Worm (Caenorhabditis elegans) whole organism, young adult: ENCODE results near the gene F09E5.12.
A peak's percentile ranks its signal among the peaks of the same experiment; 100 is the strongest.

Source experiments
- B0035.1 ChIP-seq: sonication (generic microtip); optimal IDR thresholded peaks from 2 replicates; lab custom pipeline; 2016; ENCODE audit warnings: missing genetic modification characterization, mild to moderate bottlenecking, missing compliant biosample characterization, missing genotype, missing genetic modification reagents
- D2030.7 ChIP-seq: fragments of 200-800 bp; sonication (Bioruptor generic); IDR thresholded peaks from 2 replicates; pipeline ENCODE4 v1.3.6; 2022; ENCODE audit warnings: missing genetic modification reagents, missing genetic modification characterization, missing compliant biosample characterization
- F33H1.4 ChIP-seq: fragments of 200-800 bp; sonication (Bioruptor generic); IDR thresholded peaks from 2 replicates; pipeline ENCODE4 v1.3.6; 2022; ENCODE audit warnings: missing genetic modification reagents, missing genetic modification characterization, missing compliant biosample characterization
- F37B4.10 ChIP-seq: fragments of 200-800 bp; sonication (Bioruptor generic); IDR thresholded peaks from 2 replicates; pipeline ENCODE4 v1.3.6; 2022; ENCODE audit warnings: missing genetic modification characterization, missing compliant biosample characterization
- F49E8.2 ChIP-seq: sonication (generic microtip); optimal IDR thresholded peaks from 3 replicates; lab custom pipeline; 2017; ENCODE audit warnings: missing genetic modification characterization, mild to moderate bottlenecking, missing compliant biosample characterization, antibody characterized with exemption, moderate library complexity; ENCODE audit not compliant: insufficient read depth
- F52B5.7 ChIP-seq: sonication (generic microtip); optimal IDR thresholded peaks from 2 replicates; lab custom pipeline; 2016; ENCODE audit warnings: mild to moderate bottlenecking, missing genetic modification characterization, missing compliant biosample characterization
- F57C9.4 ChIP-seq: sonication (generic microtip); optimal IDR thresholded peaks from 2 replicates; lab custom pipeline; 2017; ENCODE audit warnings: mild to moderate bottlenecking, missing genetic modification characterization, missing compliant biosample characterization
- T26A5.8 ChIP-seq: sonication (generic microtip); optimal IDR thresholded peaks from 2 replicates; lab custom pipeline; 2016; ENCODE audit warnings: missing genetic modification characterization, missing compliant biosample characterization
- Y79H2A.3 ChIP-seq: fragments of 200-800 bp; sonication (Bioruptor generic); conservative IDR thresholded peaks from 2 replicates; pipeline ENCODE4 v1.3.6; 2022; ENCODE audit warnings: missing genetic modification reagents, missing genetic modification characterization, missing compliant biosample characterization
- Y95B8A.8 ChIP-seq: fragments of 200-800 bp; sonication (Bioruptor generic); IDR thresholded peaks from 2 replicates; pipeline ENCODE4 v1.3.6; 2022; ENCODE audit warnings: missing genetic modification reagents, missing genetic modification characterization, missing compliant biosample characterization
- akir-1 ChIP-seq: fragments of 200-800 bp; sonication (Bioruptor generic); optimal IDR thresholded peaks from 2 replicates; lab custom pipeline; 2018; ENCODE audit warnings: mild to moderate bottlenecking, missing genetic modification characterization, moderate library complexity, missing compliant biosample characterization
- attf-6 ChIP-seq: fragments of 200-800 bp; sonication (Bioruptor generic); IDR thresholded peaks from 2 replicates; pipeline ENCODE4 v1.3.6; 2022; ENCODE audit warnings: missing genetic modification reagents, missing genetic modification characterization, missing compliant biosample characterization
- bed-1 ChIP-seq: fragments of 200-800 bp; sonication (Bioruptor generic); IDR thresholded peaks from 2 replicates; pipeline ENCODE4 v1.3.6; 2022; ENCODE audit warnings: missing genetic modification reagents, missing genetic modification characterization, missing compliant biosample characterization
- cebp-1 ChIP-seq, 2 experiments: fragments of 200-800 bp in 1 of 2; sonication (Bioruptor generic) in 1 of 2; sonication (generic microtip) in 1 of 2; IDR thresholded peaks in 1 of 2; optimal IDR thresholded peaks in 1 of 2; 2 replicates each; pipeline versions ENCODE4 v1.3.6 to Lab custom; 2017 to 2022; ENCODE audit warnings: missing compliant biosample characterization in 2 of 2, missing genetic modification characterization in 2 of 2, mild to moderate bottlenecking in 1 of 2, missing genetic modification reagents in 1 of 2, moderate library complexity in 1 of 2
- ceh-100 ChIP-seq: fragments of 200-800 bp; sonication (Bioruptor generic); IDR thresholded peaks from 2 replicates; pipeline ENCODE4 v1.3.6; 2022; ENCODE audit warnings: missing genetic modification reagents, missing genetic modification characterization, missing compliant biosample characterization
- ceh-40 ChIP-seq: fragments of 200-800 bp; sonication (Bioruptor generic); IDR thresholded peaks from 2 replicates; pipeline ENCODE4 v1.3.6; 2022; ENCODE audit warnings: missing genetic modification characterization, missing compliant biosample characterization
- ceh-58 ChIP-seq: fragments of 200-800 bp; sonication (Bioruptor generic); IDR thresholded peaks from 2 replicates; pipeline ENCODE4 v1.3.6; 2022; ENCODE audit warnings: missing genetic modification characterization, missing compliant biosample characterization
- chd-7 ChIP-seq: sonication (generic microtip); optimal IDR thresholded peaks from 2 replicates; lab custom pipeline; 2016; ENCODE audit warnings: mild to moderate bottlenecking, missing genetic modification characterization, moderate library complexity, missing compliant biosample characterization
- die-1 ChIP-seq: sonication (generic microtip); optimal IDR thresholded peaks from 2 replicates; lab custom pipeline; 2016; ENCODE audit warnings: missing genotype, mild to moderate bottlenecking, missing genetic modification characterization, missing compliant biosample characterization
- dpff-1 ChIP-seq: sonication (generic microtip); optimal IDR thresholded peaks from 2 replicates; lab custom pipeline; 2017; ENCODE audit warnings: mild to moderate bottlenecking, missing genetic modification characterization, missing compliant biosample characterization
- efl-1 ChIP-seq: fragments of 150-350 bp; optimal IDR thresholded peaks from 2 replicates; lab custom pipeline; 2014; ENCODE audit warnings: missing biosample characterization, missing genetic modification reagents, missing genetic modification characterization
- gei-17 ChIP-seq: fragments of 200-800 bp; sonication (Bioruptor generic); optimal IDR thresholded peaks from 2 replicates; lab custom pipeline; 2018; ENCODE audit warnings: mild to moderate bottlenecking, missing genetic modification characterization, missing compliant biosample characterization
- hmg-20 ChIP-seq: fragments of 200-800 bp; sonication (Bioruptor generic); IDR thresholded peaks from 2 replicates; pipeline ENCODE4 v1.3.6; 2022; ENCODE audit warnings: missing genetic modification reagents, missing genetic modification characterization, missing compliant biosample characterization
- lag-1 ChIP-seq: fragments of 200-800 bp; sonication (Bioruptor generic); IDR thresholded peaks from 2 replicates; pipeline ENCODE4 v1.3.6; 2022; ENCODE audit warnings: missing genetic modification reagents, missing genetic modification characterization, missing compliant biosample characterization
- lir-1 ChIP-seq: fragments of 200-800 bp; sonication (Bioruptor generic); conservative IDR thresholded peaks from 2 replicates; pipeline ENCODE4 v1.3.6; 2022; ENCODE audit warnings: missing genetic modification reagents, missing genetic modification characterization, missing compliant biosample characterization
- madf-3 ChIP-seq: fragments of 200-800 bp; sonication (Bioruptor generic); IDR thresholded peaks from 2 replicates; pipeline ENCODE4 v1.3.6; 2022; ENCODE audit warnings: missing genetic modification reagents, missing genetic modification characterization, missing compliant biosample characterization
- mcd-1 ChIP-seq: fragments of 200-800 bp; sonication (Bioruptor generic); IDR thresholded peaks from 2 replicates; pipeline ENCODE4 v1.3.6; 2022; ENCODE audit warnings: missing genetic modification reagents, missing genetic modification characterization, missing compliant biosample characterization
- nfya-1 ChIP-seq: sonication (generic microtip); optimal IDR thresholded peaks from 2 replicates; lab custom pipeline; 2017; ENCODE audit warnings: antibody characterized with exemption, missing compliant biosample characterization, missing genetic modification characterization, borderline replicate concordance; ENCODE audit not compliant: insufficient read depth
- nhr-179 ChIP-seq: sonication (generic microtip); optimal IDR thresholded peaks from 2 replicates; lab custom pipeline; 2016; ENCODE audit warnings: mild to moderate bottlenecking, missing genetic modification characterization, missing compliant biosample characterization
- repo-1 ChIP-seq: sonication (generic microtip); optimal IDR thresholded peaks from 2 replicates; lab custom pipeline; 2017; ENCODE audit warnings: mild to moderate bottlenecking, missing genetic modification characterization, missing compliant biosample characterization
- rpc-1 ChIP-seq, 2 experiments: fragments of 150-350 bp in 1 of 2; sonication (generic microtip) in 1 of 2; optimal IDR thresholded peaks; 2 replicates each; lab custom pipeline; 2014 to 2018; ENCODE audit warnings: missing biosample characterization in 1 of 2, missing genetic modification characterization in 1 of 2, missing genetic modification reagents in 1 of 2, missing genotype in 1 of 2
- sdz-38 ChIP-seq: sonication (generic microtip); optimal IDR thresholded peaks from 2 replicates; lab custom pipeline; 2016; ENCODE audit warnings: missing genotype, missing genetic modification characterization, missing compliant biosample characterization
- snpc-1.1 ChIP-seq: sonication (generic microtip); optimal IDR thresholded peaks from 2 replicates; lab custom pipeline; 2017; ENCODE audit warnings: missing genetic modification characterization, mild to moderate bottlenecking, missing compliant biosample characterization, antibody characterized with exemption, moderate library complexity, missing genotype, missing genetic modification reagents; ENCODE audit not compliant: insufficient read depth
- snpc-3.4 ChIP-seq: sonication (generic microtip); optimal IDR thresholded peaks from 2 replicates; lab custom pipeline; 2017; ENCODE audit warnings: missing genetic modification characterization, mild to moderate bottlenecking, missing compliant biosample characterization, antibody characterized with exemption, moderate library complexity, missing genotype, missing genetic modification reagents
- tbx-9 ChIP-seq: sonication (generic microtip); optimal IDR thresholded peaks from 2 replicates; lab custom pipeline; 2016; ENCODE audit warnings: borderline replicate concordance, missing genetic modification characterization, inconsistent platforms, missing compliant biosample characterization
- xnd-1 ChIP-seq: sonication (generic microtip); optimal IDR thresholded peaks from 2 replicates; lab custom pipeline; 2016; ENCODE audit warnings: missing genotype, missing genetic modification reagents, missing genetic modification characterization, missing compliant biosample characterization
- ztf-22 ChIP-seq: fragments of 200-800 bp; sonication (Bioruptor generic); optimal IDR thresholded peaks from 2 replicates; lab custom pipeline; 2018; ENCODE audit warnings: mild to moderate bottlenecking, missing genetic modification characterization, moderate library complexity, missing compliant biosample characterization

Gene F09E5.12

ce11 chrII:5330206-5330686, 40.3 kb downstream of the F09E5.12 start (continued):
- TF ChIP-seq F37B4.10 (no peak), B0035.1 (tag; lab: Kevin White, UChicago) (no peak), snpc-1.1 (tag; lab: Kevin White, UChicago) (no peak), Y79H2A.3 (no peak), lag-1 (GFP tag; lab: Robert Waterston, UW) (no peak), repo-1 (tag; lab: Kevin White, UChicago) (no peak), efl-1 (GFP tag; lab: Kevin White, UChicago) (no peak), F49E8.2 (tag; lab: Kevin White, UChicago) (no peak), mcd-1 (GFP tag; lab: Robert Waterston, UW) (peak; percentile 46; the same call in 1 of the 2 replicates), nfya-1 (tag; lab: Kevin White, UChicago) (no peak), D2030.7 (GFP tag; lab: Robert Waterston, UW) (no peak), dpff-1 (tag; lab: Kevin White, UChicago) (no peak), snpc-3.4 (no peak), nhr-179 (tag; lab: Kevin White, UChicago) (no peak)

ce11 chrII:5328912-5329311, 41.6 kb downstream of the F09E5.12 start:
- TF ChIP-seq cebp-1 (GFP tag; IDR thresholded peaks at IDR 0.05; lab: Robert Waterston, UW), result no peak
- no peak for TF ChIP-seq cebp-1 (tag; optimal IDR thresholded peaks at IDR 0.05; lab: Kevin White, UChicago)
- TF ChIP-seq gei-17 (GFP tag; lab: Kevin White, UChicago), result no peak
- no peak for TF ChIP-seq rpc-1 (optimal IDR thresholded peaks at IDR 0.05; lab: Kevin White, UChicago)
- no peak for TF ChIP-seq rpc-1 (tag; optimal IDR thresholded peaks at IDR 0.05; lab: Kevin White, UChicago)
- no peak for TF ChIP-seq F57C9.4 (tag; lab: Kevin White, UChicago)
- TF ChIP-seq akir-1, result no peak
- TF ChIP-seq tbx-9 (tag; lab: Kevin White, UChicago), result no peak
- no peak for TF ChIP-seq Y95B8A.8 (GFP tag; lab: Robert Waterston, UW)
- TF ChIP-seq madf-3 (GFP tag; lab: Robert Waterston, UW), result no peak
- no peak for TF ChIP-seq lir-1 (GFP tag; lab: Robert Waterston, UW)

- TF ChIP-seq attf-6, result no peak
- no peak for TF ChIP-seq tbx-9 (tag; lab: Kevin White, UChicago)
- TF ChIP-seq hmg-20, result no peak
- TF ChIP-seq ztf-22 (GFP tag; lab: Kevin White, UChicago), result no peak
- no peak for TF ChIP-seq F33H1.4 (GFP tag; lab: Robert Waterston, UW)
- no peak for TF ChIP-seq dpff-1 (tag; lab: Kevin White, UChicago)
- no peak for TF ChIP-seq bed-1 (GFP tag; lab: Robert Waterston, UW)
- no peak for TF ChIP-seq ceh-40
- TF ChIP-seq T26A5.8 (tag; lab: Kevin White, UChicago), result no peak
- TF ChIP-seq die-1, result no peak
- no peak for TF ChIP-seq nfya-1 (tag; lab: Kevin White, UChicago)
- TF ChIP-seq sdz-38 (tag; lab: Kevin White, UChicago), result no peak
- no peak for TF ChIP-seq ceh-100 (GFP tag; lab: Robert Waterston, UW)
- no peak for TF ChIP-seq ceh-58
- no peak for TF ChIP-seq F52B5.7 (tag; lab: Kevin White, UChicago)
- no peak for TF ChIP-seq chd-7 (tag; lab: Kevin White, UChicago)
- TF ChIP-seq xnd-1 (tag; lab: Kevin White, UChicago), result no peak
- no peak for TF ChIP-seq rpc-1 (optimal IDR thresholded peaks at IDR 0.05; lab: Kevin White, UChicago)
- no peak for TF ChIP-seq rpc-1 (tag; optimal IDR thresholded peaks at IDR 0.05; lab: Kevin White, UChicago)
Observed at ce11 chrII:5326891-5327290, 43.6 kb downstream of the F09E5.12 start.
